Worm (Caenorhabditis elegans) whole organism, L4 larva: Measurements from ENCODE around the gene T24B8.7.

Experiments
- D1046.2 ChIP-seq: fragments of 200-800 bp; sonication (Bioruptor generic); IDR thresholded peaks from 2 replicates; pipeline ENCODE4 v1.3.6; 2022; ENCODE audit warnings: missing genetic modification characterization, missing compliant biosample characterization
- F37D6.2 ChIP-seq: sonication (generic microtip); optimal IDR thresholded peaks from 2 replicates; lab custom pipeline; 2016; ENCODE audit warnings: mild to moderate bottlenecking, missing genetic modification characterization, missing compliant biosample characterization
- Y5F2A.4 ChIP-seq: fragments of 200-800 bp; sonication (Bioruptor generic); optimal IDR thresholded peaks from 2 replicates; lab custom pipeline; 2018; ENCODE audit warnings: mild to moderate bottlenecking, missing genetic modification characterization, missing compliant biosample characterization
- ceh-44 ChIP-seq: fragments of 200-800 bp; sonication (Bioruptor generic); IDR thresholded peaks from 2 replicates; pipeline ENCODE4 v1.3.6; 2022; ENCODE audit warnings: missing genetic modification reagents, missing genetic modification characterization, missing compliant biosample characterization
- daf-12 ChIP-seq: fragments of 150-350 bp; optimal IDR thresholded peaks from 2 replicates; lab custom pipeline; 2014; ENCODE audit warnings: missing biosample characterization, missing genetic modification reagents, missing genetic modification characterization
- daf-16 ChIP-seq, 3 experiments: sonication (generic microtip); optimal IDR thresholded peaks; 2 replicates each; lab custom pipeline; 2016 to 2017; ENCODE audit warnings: missing genetic modification characterization in 3 of 3, missing genetic modification reagents in 3 of 3, mild to moderate bottlenecking in 2 of 3, missing compliant biosample characterization in 2 of 3, missing biosample characterization in 1 of 3, moderate library complexity in 1 of 3
- daf-8 ChIP-seq: fragments of 200-800 bp; sonication (Bioruptor generic); IDR thresholded peaks from 2 replicates; pipeline ENCODE4 v1.3.6; 2022; ENCODE audit warnings: missing genetic modification characterization, missing compliant biosample characterization
- dmd-6 ChIP-seq: fragments of 200-800 bp; sonication (Bioruptor generic); IDR thresholded peaks from 2 replicates; pipeline ENCODE4 v1.3.6; 2022; ENCODE audit warnings: missing genetic modification reagents, missing genetic modification characterization, missing compliant biosample characterization
- dve-1 ChIP-seq: sonication (generic microtip); optimal IDR thresholded peaks from 2 replicates; lab custom pipeline; 2017; ENCODE audit warnings: antibody characterized with exemption, mild to moderate bottlenecking, missing genetic modification characterization, missing compliant biosample characterization; ENCODE audit not compliant: insufficient read depth
- fos-1 ChIP-seq: fragments of 150-350 bp; optimal IDR thresholded peaks from 2 replicates; lab custom pipeline; 2014; ENCODE audit warnings: missing biosample characterization, missing genetic modification characterization
- hlh-11 ChIP-seq: fragments of 200-800 bp; sonication (Bioruptor generic); optimal IDR thresholded peaks from 2 replicates; lab custom pipeline; 2018; ENCODE audit warnings: mild to moderate bottlenecking, missing genetic modification characterization, missing compliant biosample characterization
- hlh-30 ChIP-seq: sonication (generic microtip); optimal IDR thresholded peaks from 2 replicates; lab custom pipeline; 2017; ENCODE audit warnings: antibody characterized with exemption, mild to moderate bottlenecking, missing genetic modification characterization, missing compliant biosample characterization; ENCODE audit not compliant: insufficient read depth
- hmg-1.1 ChIP-seq: fragments of 200-800 bp; sonication (Bioruptor generic); IDR thresholded peaks from 2 replicates; pipeline ENCODE4 v1.3.6; 2022; ENCODE audit warnings: missing genetic modification reagents, missing genetic modification characterization, missing compliant biosample characterization
- lim-7 ChIP-seq: fragments of 200-800 bp; sonication (Bioruptor generic); IDR thresholded peaks from 2 replicates; pipeline ENCODE4 v1.3.6; 2022; ENCODE audit warnings: missing genetic modification characterization, missing compliant biosample characterization
- lin-13 ChIP-seq: fragments of 150-350 bp; optimal IDR thresholded peaks from 2 replicates; lab custom pipeline; 2014; ENCODE audit warnings: missing biosample characterization, missing genetic modification reagents, missing genetic modification characterization
- lin-39 ChIP-seq: fragments of 150-350 bp; optimal IDR thresholded peaks from 2 replicates; lab custom pipeline; 2014; ENCODE audit warnings: missing biosample characterization, missing genetic modification reagents, missing genetic modification characterization
- lsy-2 ChIP-seq, 2 experiments: fragments of 150-350 bp in 1 of 2; sonication (generic microtip) in 1 of 2; optimal IDR thresholded peaks; 2 replicates each; lab custom pipeline; 2014 to 2017; ENCODE audit warnings: missing biosample characterization in 2 of 2, missing genetic modification characterization in 2 of 2
- madf-9 ChIP-seq: fragments of 200-800 bp; sonication (Bioruptor generic); conservative IDR thresholded peaks from 2 replicates; pipeline ENCODE4 v1.3.6; 2022; ENCODE audit warnings: missing genetic modification reagents, missing genetic modification characterization, missing compliant biosample characterization
- mdl-1 ChIP-seq, 2 experiments: fragments of 150-350 bp in 1 of 2; sonication (generic microtip) in 1 of 2; optimal IDR thresholded peaks; 2 replicates each; lab custom pipeline; 2014 to 2017; ENCODE audit warnings: missing biosample characterization in 2 of 2, missing genetic modification characterization in 2 of 2
- mdt-29 ChIP-seq: fragments of 200-800 bp; sonication (Bioruptor generic); IDR thresholded peaks from 2 replicates; pipeline ENCODE4 v1.3.6; 2022; ENCODE audit warnings: missing genetic modification reagents, missing genetic modification characterization, missing compliant biosample characterization
- mes-2 ChIP-seq: sonication (generic microtip); optimal IDR thresholded peaks from 2 replicates; lab custom pipeline; 2016; ENCODE audit warnings: missing genotype, mild to moderate bottlenecking, missing genetic modification characterization, missing compliant biosample characterization; ENCODE audit not compliant: poor library complexity, severe bottlenecking
- nhr-28 ChIP-seq: fragments of 150-350 bp; optimal IDR thresholded peaks from 2 replicates; lab custom pipeline; 2014; ENCODE audit warnings: missing biosample characterization, missing genetic modification characterization
- pqm-1 ChIP-seq: sonication (generic microtip); optimal IDR thresholded peaks from 2 replicates; lab custom pipeline; 2017; ENCODE audit warnings: missing biosample characterization, missing genetic modification characterization

T24B8.7 gene

ce11 chrII:8992780-8993179 lies 60.7 kb downstream of the T24B8.7 start, which contains the start of gene ooc-5:
TSS of gene ooc-5 (plus strand) at chrII:8993160.
- TF ChIP-seq Y5F2A.4 (GFP tag; lab: Kevin White, UChicago) (no peak), lin-39 (tag; lab: Kevin White, UChicago) (no peak), fos-1 (no peak), madf-9 (GFP tag; lab: Robert Waterston, UW) (no peak), mes-2 (tag; lab: Kevin White, UChicago) (peak; percentile 8), mdt-29 (GFP tag; lab: Robert Waterston, UW) (no peak), hmg-1.1 (no peak), daf-8 (GFP tag; lab: Robert Waterston, UW) (no peak), lsy-2 (tag; optimal IDR thresholded peaks at IDR 0.05; lab: Kevin White, UChicago) (peak in 1 of 2 experiments; percentile 96), lim-7 (GFP tag; lab: Robert Waterston, UW) (no peak), lin-13 (no peak), daf-12 (tag; lab: Kevin White, UChicago) (no peak)

ce11 chrII:8991602-8992001 lies 61.9 kb downstream of the T24B8.7 start:
- TF ChIP-seq D1046.2 (GFP tag; lab: Robert Waterston, UW) (no peak), dmd-6 (GFP tag; lab: Robert Waterston, UW) (peak; percentile 42; the same call in 1 of the 2 replicates), ceh-44 (GFP tag; lab: Robert Waterston, UW) (no peak), nhr-28 (tag; lab: Kevin White, UChicago) (peak; percentile 72), hlh-11 (tag; lab: Kevin White, UChicago) (peak; percentile 60), daf-16 (GFP tag; optimal IDR thresholded peaks at IDR 0.05; lab: Kevin White, UChicago) (no peak), daf-16 (tag; optimal IDR thresholded peaks at IDR 0.05; lab: Kevin White, UChicago) (peak; percentile 54), Y5F2A.4 (GFP tag; lab: Kevin White, UChicago) (no peak), dve-1 (tag; lab: Kevin White, UChicago) (peak; percentile 46), lim-7 (GFP tag; lab: Robert Waterston, UW) (no peak), mdl-1 (tag; optimal IDR thresholded peaks at IDR 0.05; lab: Kevin White, UChicago) (peak in 1 of 2 experiments; percentile 18), pqm-1 (tag; lab: Kevin White, UChicago) (peak; percentile 71), hlh-30 (tag; lab: Kevin White, UChicago) (peak; percentile 15), F37D6.2 (no peak)
- TF ChIP-seq, all 104 proteins: peak for 8
